Fruit fly (Drosophila melanogaster): ENCODE data around the gene CG12375.

DNA sequence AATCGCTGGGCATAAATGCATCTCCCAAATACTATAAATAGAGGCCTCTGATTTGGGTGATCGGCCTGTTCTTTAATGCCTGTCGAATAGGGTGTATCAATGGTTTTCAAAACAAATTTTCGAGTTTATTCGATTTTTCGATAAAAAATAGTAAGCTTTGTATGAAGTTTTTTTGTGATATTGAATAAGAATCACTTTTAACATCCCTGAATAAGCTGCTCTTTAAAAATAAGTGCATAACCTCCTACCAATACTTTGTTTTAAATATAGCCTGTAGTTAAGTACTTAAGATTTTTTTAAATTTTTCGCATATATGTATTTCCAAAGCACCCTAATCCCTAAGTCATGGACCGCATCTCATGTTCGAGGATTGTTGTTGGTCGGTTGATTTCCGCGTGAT is 46.0 kb downstream of the CG12375 start:
- TF ChIP-seq Sin3A (optimal IDR thresholded peaks at IDR 0.05): no peak
- TF ChIP-seq h (optimal IDR thresholded peaks at IDR 0.05): no peak
- no peak for TF ChIP-seq psq (optimal IDR thresholded peaks at IDR 0.05)
- no peak for TF ChIP-seq Myc (optimal IDR thresholded peaks at IDR 0.05)
- no peak for TF ChIP-seq insv (optimal IDR thresholded peaks at IDR 0.05)
- TF ChIP-seq ttk (optimal IDR thresholded peaks at IDR 0.05): no peak
